Worm (Caenorhabditis elegans): ENCODE results near the gene F54D10.8.
"Not testable (repeated sequence)": the region's sequence is repeated elsewhere in the genome, so short reads cannot be mapped to it uniquely, and the experiment has no call there.

F54D10.8 gene

DNA sequence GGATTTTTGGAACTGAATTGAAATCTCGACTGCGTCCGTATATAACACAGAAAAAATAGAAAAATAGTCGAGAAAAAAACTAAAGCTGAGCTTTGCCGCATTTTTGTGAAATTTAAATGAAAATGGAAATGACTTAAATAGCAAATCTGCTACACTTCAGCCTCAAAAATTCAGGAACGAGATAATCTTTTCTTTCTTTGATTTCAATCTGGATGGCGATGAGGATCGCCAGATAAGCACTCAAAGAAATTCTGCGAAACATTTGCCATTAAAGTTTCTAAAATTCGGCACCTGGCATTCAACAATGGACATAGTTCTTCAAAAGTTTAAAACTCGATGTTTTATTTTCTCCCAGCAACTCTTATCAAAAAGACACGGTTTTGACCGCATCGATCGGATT lies 15.6 kb upstream of the F54D10.8 start, which contains the start of the genes C17A2.7 and C17A2.3:
Gene C17A2.7 (minus strand): TSS at position 101 of the 400 bp plus-strand sequence.
Gene C17A2.3 (plus strand): TSS at position 305 of the 400 bp plus-strand sequence.
- TF ChIP-seq ets-7 (tag; optimal IDR thresholded peaks at IDR 0.05) (no peak), flt-1 (GFP tag; IDR thresholded peaks at IDR 0.05) (no peak)

- TF ChIP-seq ceh-36 (tag; optimal IDR thresholded peaks at IDR 0.05) = no peak
- no peak for TF ChIP-seq pes-1 (GFP tag; IDR thresholded peaks at IDR 0.05)
- no peak for TF ChIP-seq ceh-13 (GFP tag; optimal IDR thresholded peaks at IDR 0.05)
- TF ChIP-seq flt-1 (GFP tag; IDR thresholded peaks at IDR 0.05) = no peak
- no peak for TF ChIP-seq scrt-1 (GFP tag; IDR thresholded peaks at IDR 0.05)
- TF ChIP-seq hmbx-1 (tag; optimal IDR thresholded peaks at IDR 0.05) = no peak
- TF ChIP-seq tbx-11 (GFP tag; IDR thresholded peaks at IDR 0.05) = no peak
- no peak for TF ChIP-seq ama-1 (optimal IDR thresholded peaks at IDR 0.05)
- no peak for TF ChIP-seq tra-4 (tag; optimal IDR thresholded peaks at IDR 0.05)
- no peak for TF ChIP-seq B0310.2 (tag; optimal IDR thresholded peaks at IDR 0.05)
- TF ChIP-seq sea-1 (GFP tag; conservative IDR thresholded peaks at IDR 0.05) = no peak
- TF ChIP-seq tbx-37 (GFP tag; conservative IDR thresholded peaks at IDR 0.05) = no peak
- no peak for TF ChIP-seq hmg-4 (GFP tag; optimal IDR thresholded peaks at IDR 0.05)
- TF ChIP-seq hnd-1 (tag; optimal IDR thresholded peaks at IDR 0.05) = no peak
- no peak for TF ChIP-seq F13C5.2 (tag; optimal IDR thresholded peaks at IDR 0.05)
Observed at ce11 chrII:3839562-3839961, 11.9 kb upstream of the F54D10.8 start, which contains the start of gene C17A2.4. Gene C17A2.4, plus strand, starts transcription at chrII:3839862.

DNA sequence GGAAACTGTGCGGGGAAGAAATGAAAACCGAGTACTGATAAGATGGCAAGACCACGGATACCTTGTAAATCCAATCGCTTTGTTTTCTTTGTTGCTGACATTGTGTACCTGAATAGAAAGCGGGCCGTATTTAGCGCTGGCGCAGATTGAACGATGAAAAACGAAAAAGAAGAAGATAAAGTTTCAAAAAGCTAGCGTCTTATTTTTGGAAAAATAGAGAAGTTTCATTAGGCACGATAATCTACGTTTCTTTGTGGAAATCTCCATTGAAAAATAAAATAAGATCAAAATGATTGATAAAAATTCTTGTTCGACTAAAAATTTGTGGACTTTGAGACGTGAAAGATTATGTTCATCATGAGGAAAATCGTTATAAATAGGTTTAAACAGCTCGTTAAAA lies 8.2 kb upstream of the F54D10.8 start, which contains the start of gene oac-4:
Gene oac-4 (minus strand): TSS at position 101 of the 400 bp plus-strand sequence.
- TF ChIP-seq ama-1 (optimal IDR thresholded peaks at IDR 0.05) (no peak), tra-4 (tag; optimal IDR thresholded peaks at IDR 0.05) (no peak), scrt-1 (GFP tag; IDR thresholded peaks at IDR 0.05) (no peak), B0310.2 (tag; optimal IDR thresholded peaks at IDR 0.05) (no peak), ceh-36 (tag; optimal IDR thresholded peaks at IDR 0.05) (no peak), aly-1 (tag; optimal IDR thresholded peaks at IDR 0.05) (no peak), tbx-11 (GFP tag; IDR thresholded peaks at IDR 0.05) (no peak), ceh-13 (GFP tag; optimal IDR thresholded peaks at IDR 0.05) (no peak)

DNA sequence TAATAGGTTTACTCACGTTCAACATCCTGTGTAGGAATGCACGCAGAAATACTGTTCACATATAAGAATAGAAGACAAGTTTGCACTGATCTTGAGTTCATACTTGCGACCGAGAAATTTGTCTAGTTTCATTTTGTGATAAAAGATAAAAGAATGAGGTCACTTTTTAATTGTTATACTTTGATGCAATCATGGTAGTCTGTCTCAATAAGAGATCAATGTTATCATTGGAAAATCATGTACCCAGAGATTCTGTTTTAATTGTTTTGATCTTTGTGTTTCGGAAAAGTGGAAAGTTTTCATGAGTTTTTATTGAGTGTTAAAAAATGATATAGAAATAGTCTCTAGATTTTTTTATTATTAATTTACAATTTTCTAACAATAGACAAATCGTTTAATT lies 4.7 kb upstream of the F54D10.8 start, which contains the start of gene F54D10.9:
Gene F54D10.9 (minus strand): TSS at position 101 of the 400 bp plus-strand sequence.
- TF ChIP-seq flt-1 (GFP tag; IDR thresholded peaks at IDR 0.05) (no peak), tbx-37 (GFP tag; conservative IDR thresholded peaks at IDR 0.05) (no peak), hnd-1 (tag; optimal IDR thresholded peaks at IDR 0.05) (no peak), ama-1 (optimal IDR thresholded peaks at IDR 0.05) (no peak), ceh-13 (GFP tag; optimal IDR thresholded peaks at IDR 0.05) (no peak), ets-7 (tag; optimal IDR thresholded peaks at IDR 0.05) (no peak), aly-1 (tag; optimal IDR thresholded peaks at IDR 0.05) (no peak), tbx-11 (GFP tag; IDR thresholded peaks at IDR 0.05) (no peak), scrt-1 (GFP tag; IDR thresholded peaks at IDR 0.05) (no peak), F13C5.2 (tag; optimal IDR thresholded peaks at IDR 0.05) (no peak), pes-1 (GFP tag; IDR thresholded peaks at IDR 0.05) (no peak), tra-4 (tag; optimal IDR thresholded peaks at IDR 0.05) (no peak), ceh-36 (tag; optimal IDR thresholded peaks at IDR 0.05) (no peak), hmg-4 (GFP tag; optimal IDR thresholded peaks at IDR 0.05) (no peak), hmbx-1 (tag; optimal IDR thresholded peaks at IDR 0.05) (no peak), B0310.2 (tag; optimal IDR thresholded peaks at IDR 0.05) (no peak), sea-1 (GFP tag; conservative IDR thresholded peaks at IDR 0.05) (no peak)

DNA sequence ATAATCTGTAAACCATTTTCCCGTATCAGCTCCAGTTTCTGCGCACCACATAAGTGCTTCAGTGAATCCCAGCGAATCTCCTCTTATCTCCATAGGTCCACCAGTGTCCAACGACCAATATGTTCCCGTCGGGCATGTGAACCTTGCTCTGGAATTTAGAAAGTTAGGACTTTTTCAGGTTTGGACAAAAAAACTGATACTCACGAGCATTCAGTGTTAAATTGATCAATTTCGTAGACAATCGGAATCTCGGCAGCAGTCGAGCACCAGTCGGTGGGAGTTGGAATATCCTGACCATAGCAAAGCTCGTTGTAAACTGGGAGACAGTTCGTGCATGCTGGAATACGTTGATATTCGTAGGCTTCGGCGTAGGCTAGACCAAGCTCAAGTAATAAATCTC lies 1.9 kb upstream of the F54D10.8 start:
- TF ChIP-seq B0310.2 (tag; optimal IDR thresholded peaks at IDR 0.05) (no peak), ets-7 (tag; optimal IDR thresholded peaks at IDR 0.05) (no peak), ama-1 (optimal IDR thresholded peaks at IDR 0.05) (no peak), hmbx-1 (tag; optimal IDR thresholded peaks at IDR 0.05) (no peak), pes-1 (GFP tag; IDR thresholded peaks at IDR 0.05) (no peak), tra-4 (tag; optimal IDR thresholded peaks at IDR 0.05) (no peak), F13C5.2 (tag; optimal IDR thresholded peaks at IDR 0.05) (no peak), aly-1 (tag; optimal IDR thresholded peaks at IDR 0.05) (no peak), ceh-36 (tag; optimal IDR thresholded peaks at IDR 0.05) (no peak), ceh-13 (GFP tag; optimal IDR thresholded peaks at IDR 0.05) (no peak)

DNA sequence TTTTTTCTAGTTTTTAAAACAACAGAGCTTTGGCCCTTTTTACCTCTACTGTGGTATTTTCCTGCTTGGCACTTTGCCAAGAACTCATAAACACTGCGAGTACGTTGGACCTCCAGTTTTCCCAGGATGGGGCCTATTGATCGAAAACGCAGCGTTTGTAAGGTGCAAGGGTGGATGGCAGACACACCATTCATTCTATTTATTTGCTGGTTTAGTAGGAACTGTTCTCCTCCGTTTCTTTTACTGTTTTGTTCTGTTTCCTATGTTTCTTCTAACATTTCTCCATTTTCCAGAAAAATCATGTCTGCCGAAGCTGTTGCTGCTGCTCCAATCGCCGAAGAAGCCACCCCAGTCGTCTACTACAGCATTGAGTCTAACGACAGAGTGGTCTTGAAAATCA lies 3.8 kb downstream of the F54D10.8 start, which contains the start of gene skr-15:
Gene skr-15 (plus strand): TSS at position 301 of the 400 bp plus-strand sequence.
- TF ChIP-seq tra-4 (tag; optimal IDR thresholded peaks at IDR 0.05) (no peak), ama-1 (optimal IDR thresholded peaks at IDR 0.05) (no peak)

DNA sequence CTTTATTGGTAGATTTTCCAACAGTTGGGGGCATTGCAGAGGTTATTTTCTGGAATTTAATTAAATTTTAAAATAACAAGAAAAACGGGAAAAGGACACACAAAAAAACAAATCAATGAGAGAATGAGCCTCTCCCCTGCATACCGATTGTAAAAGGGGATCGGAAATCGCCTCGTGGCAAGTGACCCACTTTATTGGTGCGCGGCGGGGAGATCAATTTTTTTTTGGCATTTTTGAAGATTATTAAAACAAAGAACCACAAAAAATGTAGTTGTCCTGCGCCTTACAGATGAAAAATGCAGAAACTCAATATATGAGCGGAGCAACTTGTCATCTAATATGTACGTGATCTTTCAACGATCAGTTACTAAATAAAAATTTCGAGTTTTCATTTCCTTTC lies 6.5 kb downstream of the F54D10.8 start, which contains the start of gene F54D10.7:
Gene F54D10.7 (minus strand): TSS at position 49 of the 400 bp plus-strand sequence.
- TF ChIP-seq B0310.2 (tag; optimal IDR thresholded peaks at IDR 0.05) (no peak), tra-4 (tag; optimal IDR thresholded peaks at IDR 0.05) (no peak), aly-1 (tag; optimal IDR thresholded peaks at IDR 0.05) (no peak), hmg-4 (GFP tag; optimal IDR thresholded peaks at IDR 0.05) (no peak), hnd-1 (tag; optimal IDR thresholded peaks at IDR 0.05) (no peak), ama-1 (optimal IDR thresholded peaks at IDR 0.05) (no peak)

- not testable (repeated sequence) for TF ChIP-seq B0310.2 (tag; optimal IDR thresholded peaks at IDR 0.05); hmg-4 (GFP tag; optimal IDR thresholded peaks at IDR 0.05); flt-1 (GFP tag; IDR thresholded peaks at IDR 0.05)
Observed at ce11 chrII:3816251-3816849, 11.4 kb downstream of the F54D10.8 start, which contains the start of gene fbxa-24. Gene fbxa-24, plus strand, starts transcription at chrII:3816526.

Data from whole organism, early embryonic.